Worm (Caenorhabditis elegans): Measurements from ENCODE around the gene Y7A5A.1.

- no peak for TF ChIP-seq nhr-11 (tag; optimal IDR thresholded peaks at IDR 0.05)
- TF ChIP-seq gmeb-2 (tag; optimal IDR thresholded peaks at IDR 0.05) = no peak
- no peak for TF ChIP-seq nfya-1 (tag; optimal IDR thresholded peaks at IDR 0.05)
- no peak for TF ChIP-seq dve-1 (tag; optimal IDR thresholded peaks at IDR 0.05)
- no peak for TF ChIP-seq lin-11 (tag; optimal IDR thresholded peaks at IDR 0.05)
- TF ChIP-seq ceh-14 (tag; optimal IDR thresholded peaks at IDR 0.05) = no peak
- TF ChIP-seq hlh-13 (GFP tag; optimal IDR thresholded peaks at IDR 0.05) = no peak
- TF ChIP-seq pqm-1 (tag; optimal IDR thresholded peaks at IDR 0.05) = no peak
- no peak for TF ChIP-seq elt-2 (tag; optimal IDR thresholded peaks at IDR 0.05)
Observed at ce11 chrX:15718325-15718724, 53.0 kb downstream of the Y7A5A.1 start, which contains the start of gene ZK662.6.
